Worm (Caenorhabditis elegans): Measurements from ENCODE around the gene best-2.

DNA sequence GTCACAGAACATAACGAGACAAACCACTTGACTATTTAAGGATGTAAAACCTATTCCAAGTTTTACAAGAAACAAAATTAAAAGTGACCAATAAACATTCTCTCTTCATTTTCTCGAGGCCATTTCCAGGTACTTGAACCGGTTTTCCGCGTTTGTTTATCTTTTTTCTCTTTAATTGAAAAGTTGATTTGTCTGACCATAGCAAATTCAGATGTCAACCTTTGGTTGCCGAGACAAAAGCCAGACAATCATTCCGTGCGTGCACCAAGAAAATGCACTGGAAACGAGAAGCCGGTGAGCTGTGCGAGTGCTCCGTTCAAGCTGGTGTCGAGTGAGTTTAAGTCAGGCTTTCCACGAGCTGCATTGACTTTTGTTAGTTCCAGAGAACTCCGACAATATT lies 30.8 kb downstream of the best-2 start:
- TF ChIP-seq bed-3 (GFP tag; optimal IDR thresholded peaks at IDR 0.05), result no peak
- no peak for TF ChIP-seq nhr-76 (tag; optimal IDR thresholded peaks at IDR 0.05)
- TF ChIP-seq ztf-11 (tag; optimal IDR thresholded peaks at IDR 0.05), result no peak
- TF ChIP-seq blmp-1 (tag; optimal IDR thresholded peaks at IDR 0.05), result no peak
- no peak for TF ChIP-seq flh-1 (GFP tag; optimal IDR thresholded peaks at IDR 0.05)
- TF ChIP-seq zip-8 (tag; optimal IDR thresholded peaks at IDR 0.05), result no peak
- TF ChIP-seq unc-39 (tag; optimal IDR thresholded peaks at IDR 0.05), result no peak
- no peak for TF ChIP-seq snpc-4 (tag; optimal IDR thresholded peaks at IDR 0.05)
- TF ChIP-seq nhr-237 (tag; optimal IDR thresholded peaks at IDR 0.05), result no peak
- no peak for TF ChIP-seq nhr-12 (tag; optimal IDR thresholded peaks at IDR 0.05)
- no peak for TF ChIP-seq pha-4 (tag; optimal IDR thresholded peaks at IDR 0.05)

Data from whole organism, mixed stage, embryonic.